Worm (Caenorhabditis elegans): Measurements from ENCODE around the gene F32D8.7.
A peak's percentile ranks its signal among the peaks of the same experiment; 100 is the strongest.

F32D8.7 gene

DNA sequence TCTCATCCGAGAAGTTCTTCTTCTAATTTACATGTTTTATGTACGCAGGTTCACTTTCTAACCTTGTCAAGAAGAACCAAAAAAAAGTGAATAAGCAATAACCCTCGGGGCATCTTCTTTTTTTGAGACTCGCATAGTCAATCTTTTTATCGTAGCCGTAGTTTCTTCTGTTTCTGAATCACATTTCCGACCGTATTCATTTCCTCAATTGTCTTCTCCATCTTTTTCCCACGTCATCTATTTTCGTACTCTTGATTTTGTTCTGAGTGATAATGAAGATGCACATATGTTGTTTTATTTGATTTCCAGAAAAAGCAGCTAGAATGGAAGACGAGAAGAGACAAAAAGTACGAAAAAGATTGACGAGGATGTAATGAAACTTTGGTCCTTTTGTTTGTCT is 46.7 kb downstream of the F32D8.7 start:
- no peak for TF ChIP-seq lsy-2 (tag; optimal IDR thresholded peaks at IDR 0.05)
- peak; percentile 28 for TF ChIP-seq ces-1 (GFP tag; optimal IDR thresholded peaks at IDR 0.05)
- no peak for TF ChIP-seq cnd-1 (tag; optimal IDR thresholded peaks at IDR 0.05)
- TF ChIP-seq mls-2 (tag; optimal IDR thresholded peaks at IDR 0.05), result no peak
- TF ChIP-seq ceh-39 (tag; optimal IDR thresholded peaks at IDR 0.05), result no peak

DNA sequence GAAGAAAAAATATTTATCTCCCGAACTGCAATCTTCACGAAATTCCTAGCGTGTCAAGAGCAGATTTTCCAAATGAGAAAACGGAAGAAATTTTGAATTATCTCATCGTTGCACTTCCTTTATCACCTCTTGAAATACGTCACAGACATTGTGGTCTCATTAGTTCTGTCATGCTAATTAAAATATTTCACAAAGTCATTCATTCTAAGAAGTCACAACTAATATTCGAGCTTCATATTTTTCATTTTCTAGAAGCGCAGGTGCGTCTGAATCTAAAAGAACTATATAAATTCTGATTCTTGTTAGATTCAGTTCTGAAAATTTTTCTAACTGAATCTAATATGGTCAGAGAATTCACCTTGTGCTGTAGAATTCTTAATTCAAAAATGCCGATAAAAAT is 49.0 kb downstream of the F32D8.7 start:
- no peak for TF ChIP-seq tbx-8 (GFP tag; optimal IDR thresholded peaks at IDR 0.05)
- TF ChIP-seq blmp-1 (tag; optimal IDR thresholded peaks at IDR 0.05), result no peak
- TF ChIP-seq M03D4.4 (tag; optimal IDR thresholded peaks at IDR 0.05), result no peak
- TF ChIP-seq flh-1 (GFP tag; optimal IDR thresholded peaks at IDR 0.05), result no peak
- TF ChIP-seq sem-2 (GFP tag; optimal IDR thresholded peaks at IDR 0.05), result no peak
- TF ChIP-seq unc-39 (tag; optimal IDR thresholded peaks at IDR 0.05), result no peak
- no peak for TF ChIP-seq lin-13 (tag; optimal IDR thresholded peaks at IDR 0.05)
- TF ChIP-seq unc-62 (GFP tag; optimal IDR thresholded peaks at IDR 0.05), result no peak
- TF ChIP-seq ham-2 (GFP tag; optimal IDR thresholded peaks at IDR 0.05), result no peak
- TF ChIP-seq unc-120 (tag; optimal IDR thresholded peaks at IDR 0.05; ENCODE audit: poor library complexity, severe bottlenecking), result no peak
- TF ChIP-seq mls-2 (tag; optimal IDR thresholded peaks at IDR 0.05), result no peak
- TF ChIP-seq hlh-1 (tag; optimal IDR thresholded peaks at IDR 0.05), result no peak
- no peak for TF ChIP-seq mab-5 (tag; optimal IDR thresholded peaks at IDR 0.05)
- no peak for TF ChIP-seq elt-1 (tag; optimal IDR thresholded peaks at IDR 0.05; ENCODE audit: borderline replicate concordance, insufficient read depth)
- TF ChIP-seq sptf-1 (tag; optimal IDR thresholded peaks at IDR 0.05), result no peak

DNA sequence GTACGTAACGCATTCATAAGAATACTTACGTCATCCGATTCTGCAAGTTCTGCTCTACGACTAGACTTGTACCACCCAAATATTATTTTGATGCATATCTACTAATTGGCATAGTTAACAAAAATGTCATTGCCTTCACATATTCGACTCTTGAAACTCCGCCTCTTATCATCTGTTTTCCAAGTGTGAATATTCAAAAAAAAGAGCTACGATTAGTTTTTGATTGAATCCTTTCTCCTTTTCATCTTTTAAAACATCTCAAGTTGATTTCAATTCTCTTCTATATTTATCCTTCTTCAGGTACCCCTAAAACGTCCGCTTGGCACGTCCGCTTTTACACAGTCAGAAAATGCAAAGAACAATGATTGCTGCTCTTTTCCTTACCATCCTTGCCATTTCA is 49.7 kb downstream of the F32D8.7 start, which contains the start of gene F17C11.2:
TSS of gene F17C11.2 (plus strand) at position 301 of the 400 bp plus-strand sequence.
- no peak for TF ChIP-seq unc-120 (tag; optimal IDR thresholded peaks at IDR 0.05; ENCODE audit: poor library complexity, severe bottlenecking)
- TF ChIP-seq bed-3 (GFP tag; optimal IDR thresholded peaks at IDR 0.05), result no peak
- TF ChIP-seq lin-32 (GFP tag; optimal IDR thresholded peaks at IDR 0.05), result no peak
- TF ChIP-seq ces-1 (GFP tag; optimal IDR thresholded peaks at IDR 0.05), result no peak
- TF ChIP-seq mab-5 (tag; optimal IDR thresholded peaks at IDR 0.05), result no peak
- no peak for TF ChIP-seq cnd-1 (tag; optimal IDR thresholded peaks at IDR 0.05)
- TF ChIP-seq hlh-1 (tag; optimal IDR thresholded peaks at IDR 0.05), result no peak
- TF ChIP-seq elt-1 (tag; optimal IDR thresholded peaks at IDR 0.05; ENCODE audit: borderline replicate concordance, insufficient read depth), result no peak
- TF ChIP-seq ceh-43 (GFP tag; optimal IDR thresholded peaks at IDR 0.05), result no peak
- no peak for TF ChIP-seq ceh-39 (tag; optimal IDR thresholded peaks at IDR 0.05)
- TF ChIP-seq sem-2 (GFP tag; optimal IDR thresholded peaks at IDR 0.05), result no peak
- no peak for TF ChIP-seq zip-8 (tag; optimal IDR thresholded peaks at IDR 0.05)
- no peak for TF ChIP-seq nhr-237 (tag; optimal IDR thresholded peaks at IDR 0.05)
- no peak for TF ChIP-seq tbx-8 (GFP tag; optimal IDR thresholded peaks at IDR 0.05)
- no peak for TF ChIP-seq unc-62 (GFP tag; optimal IDR thresholded peaks at IDR 0.05)
- TF ChIP-seq ham-2 (GFP tag; optimal IDR thresholded peaks at IDR 0.05), result no peak
- TF ChIP-seq nhr-76 (tag; optimal IDR thresholded peaks at IDR 0.05), result no peak
- TF ChIP-seq lsy-2 (tag; optimal IDR thresholded peaks at IDR 0.05), result no peak
- TF ChIP-seq nhr-12 (tag; optimal IDR thresholded peaks at IDR 0.05), result no peak

DNA sequence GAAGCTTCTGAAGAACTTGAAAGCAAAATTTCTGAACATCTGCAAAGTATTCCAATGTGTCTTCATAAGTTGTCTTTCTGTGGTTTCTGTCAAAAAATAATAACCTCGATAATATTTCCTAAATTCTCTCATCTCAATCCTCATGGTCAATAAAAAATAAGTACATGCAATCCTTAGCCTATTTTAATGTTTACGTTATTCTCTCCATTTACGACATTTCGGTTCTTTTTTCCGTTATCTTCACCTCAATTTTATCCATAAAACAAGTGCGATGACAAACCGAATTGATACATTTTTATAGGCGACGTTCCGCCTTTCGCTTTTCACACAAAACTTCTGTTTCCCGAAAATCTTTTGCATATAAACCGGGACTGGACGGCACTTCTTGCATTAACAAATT is 51.3 kb downstream of the F32D8.7 start, which contains the start of gene col-153:
TSS of gene col-153 (plus strand) at position 301 of the 400 bp plus-strand sequence.
- TF ChIP-seq sptf-1 (tag; optimal IDR thresholded peaks at IDR 0.05), result no peak
- TF ChIP-seq tbx-8 (GFP tag; optimal IDR thresholded peaks at IDR 0.05), result no peak
- no peak for TF ChIP-seq M03D4.4 (tag; optimal IDR thresholded peaks at IDR 0.05)
- no peak for TF ChIP-seq unc-120 (tag; optimal IDR thresholded peaks at IDR 0.05; ENCODE audit: poor library complexity, severe bottlenecking)
